Fruit fly (Drosophila melanogaster): ENCODE results near the gene CG9297.
A peak's percentile ranks its signal among the peaks of the same experiment; 100 is the strongest.

Gene CG9297

dm6 chr3R:13820483-13820882 lies 49.2 kb downstream of the CG9297 start:
- TF ChIP-seq Clk (GFP tag; optimal IDR thresholded peaks at IDR 0.05) (no peak), CG11617 (GFP tag; optimal IDR thresholded peaks at IDR 0.05) (no peak), CG5204 (GFP tag; optimal IDR thresholded peaks at IDR 0.05) (no peak), bab1 (GFP tag; optimal IDR thresholded peaks at IDR 0.05) (no peak), cnc (optimal IDR thresholded peaks at IDR 0.05) (no peak), kay (GFP tag; ENCODE audit: borderline replicate concordance) (no peak), CG7101 (tag; optimal IDR thresholded peaks at IDR 0.05) (no peak), cic (GFP tag; optimal IDR thresholded peaks at IDR 0.05) (no peak), ovo (GFP tag; optimal IDR thresholded peaks at IDR 0.05) (no peak), pad (GFP tag; optimal IDR thresholded peaks at IDR 0.05) (no peak)

dm6 chr3R:13822602-13823220 lies 51.4 kb downstream of the CG9297 start:
- TF ChIP-seq tj (GFP tag; optimal IDR thresholded peaks at IDR 0.05) (peak; percentile 60), cnc (optimal IDR thresholded peaks at IDR 0.05) (no peak)

- TF ChIP-seq CG12768 (GFP tag; optimal IDR thresholded peaks at IDR 0.05) (no peak), CG5204 (GFP tag; optimal IDR thresholded peaks at IDR 0.05) (peak; percentile 11), toe (GFP tag; optimal IDR thresholded peaks at IDR 0.05) (no peak), tj (GFP tag; optimal IDR thresholded peaks at IDR 0.05) (peak; percentile 64), CG33017 (tag; optimal IDR thresholded peaks at IDR 0.05) (no peak), CG11617 (GFP tag; optimal IDR thresholded peaks at IDR 0.05) (no peak), Crg-1 (GFP tag; optimal IDR thresholded peaks at IDR 0.05) (no peak), kay (GFP tag; ENCODE audit: borderline replicate concordance) (peak; percentile 57), bab1 (GFP tag; optimal IDR thresholded peaks at IDR 0.05) (no peak)
Observed at dm6 chr3R:13827953-13828922, 56.9 kb downstream of the CG9297 start, which contains the start of gene Mst87F. Gene Mst87F (minus strand): TSS chr3R:13828008.
